Fruit fly (Drosophila melanogaster) whole organism, wandering third instar larva: ENCODE measurements around the gene CG5149.

Source experiments
- Hr78 ChIP-seq: fragments of >200 bp; optimal IDR thresholded peaks from 2 replicates; lab custom pipeline; 2017; ENCODE audit warnings: missing biosample characterization, missing genetic modification characterization
- Hr83 ChIP-seq: fragments of 200-300 bp; sonication (Bioruptor generic); optimal IDR thresholded peaks from 2 replicates; lab custom pipeline; 2016; ENCODE audit warnings: missing biosample characterization, mild to moderate bottlenecking, missing genetic modification characterization, moderate library complexity; ENCODE audit not compliant: poor library complexity, severe bottlenecking
- Jra ChIP-seq: sonication (Bioruptor generic); optimal IDR thresholded peaks from 2 replicates; lab custom pipeline; 2016; ENCODE audit warnings: missing biosample characterization, missing genetic modification characterization
- Sp1 ChIP-seq: fragments of 200-800 bp; sonication (Bioruptor generic); optimal IDR thresholded peaks from 3 replicates; lab custom pipeline; 2019; ENCODE audit warnings: missing biosample characterization, mild to moderate bottlenecking, missing genetic modification characterization, moderate library complexity
- Vsx2 ChIP-seq: fragments of 200-300, 225-300 bp; sonication (Bioruptor generic); optimal IDR thresholded peaks from 2 replicates; lab custom pipeline; 2018; ENCODE audit warnings: missing biosample characterization, missing genetic modification characterization; ENCODE audit not compliant: partially characterized antibody
- brk ChIP-seq: fragments of 200-800 bp; sonication (Bioruptor generic); optimal IDR thresholded peaks from 2 replicates; lab custom pipeline; 2016; ENCODE audit warnings: missing biosample characterization, mild to moderate bottlenecking, missing genetic modification characterization
- dsf ChIP-seq: sonication (Bioruptor generic); optimal IDR thresholded peaks from 2 replicates; lab custom pipeline; 2016; ENCODE audit warnings: missing biosample characterization, missing genetic modification characterization, borderline replicate concordance
- ey ChIP-seq: fragments of 200-800 bp; sonication (Bioruptor generic); optimal IDR thresholded peaks from 2 replicates; lab custom pipeline; 2016; ENCODE audit warnings: missing biosample characterization, missing genetic modification characterization
- fru ChIP-seq: fragments of 200-800 bp; sonication (Bioruptor generic); optimal IDR thresholded peaks from 3 replicates; lab custom pipeline; 2016; ENCODE audit warnings: missing biosample characterization, mild to moderate bottlenecking, missing genetic modification characterization
- psq ChIP-seq: fragments of 200-800 bp; sonication (Bioruptor generic); optimal IDR thresholded peaks from 3 replicates; lab custom pipeline; 2017; ENCODE audit warnings: missing biosample characterization, mild to moderate bottlenecking, missing genetic modification characterization, moderate library complexity
- sage ChIP-seq: fragments of 200-800 bp; sonication (Bioruptor generic); optimal IDR thresholded peaks from 2 replicates; lab custom pipeline; 2016; ENCODE audit warnings: missing biosample characterization, mild to moderate bottlenecking, missing genetic modification characterization
- sv ChIP-seq: fragments of 200-800 bp; sonication (Bioruptor generic); optimal IDR thresholded peaks from 3 replicates; lab custom pipeline; 2016; ENCODE audit warnings: missing biosample characterization, missing genetic modification characterization
- woc ChIP-seq: sonication (Bioruptor generic); optimal IDR thresholded peaks from 2 replicates; lab custom pipeline; 2016; ENCODE audit warnings: missing biosample characterization, mild to moderate bottlenecking, missing genetic modification characterization

DNA sequence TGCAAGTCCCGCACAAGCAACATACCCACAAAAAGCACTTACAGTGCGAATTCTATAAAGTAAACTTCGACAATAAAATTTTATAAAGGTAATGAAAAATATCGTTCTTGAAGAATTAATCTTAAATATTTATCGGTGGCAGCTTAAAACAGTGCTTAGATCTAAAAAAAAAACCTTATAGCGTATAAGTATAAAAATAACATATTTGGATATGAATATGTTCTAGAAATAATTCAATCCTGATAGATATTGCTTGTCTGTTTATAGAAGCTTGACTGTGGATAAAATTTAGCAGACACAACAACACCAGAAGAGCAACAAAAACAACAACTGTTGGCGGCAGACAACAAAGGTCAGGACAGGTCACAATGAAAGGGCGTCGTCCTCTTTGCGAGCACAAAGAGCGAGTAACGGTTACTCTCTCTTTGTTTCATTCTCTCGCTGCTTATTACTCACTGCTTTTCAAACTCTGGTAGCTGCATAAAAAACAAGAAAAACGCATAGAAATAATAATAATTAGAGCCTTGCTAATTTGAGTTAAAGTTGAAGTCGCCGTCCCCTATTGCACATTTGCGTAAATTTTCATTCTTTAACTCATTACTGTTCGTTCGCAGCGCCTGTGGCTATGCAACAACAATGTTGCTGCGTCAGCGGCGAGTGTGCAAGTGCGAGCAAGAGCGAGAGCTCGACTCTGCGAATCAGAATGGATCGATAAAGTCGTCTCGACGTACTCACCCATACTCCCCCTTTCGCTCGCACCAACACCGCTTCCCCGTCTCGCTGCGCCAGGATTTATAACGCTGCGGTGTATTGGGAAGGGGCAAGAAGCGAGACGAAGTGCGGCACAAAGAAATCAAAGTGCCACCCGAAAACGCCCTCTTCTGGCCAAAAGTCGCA, 31.6 kb upstream of the CG5149 start:
- TF ChIP-seq sage (GFP tag; lab: Kevin White, UChicago) (no peak), fru (GFP tag; lab: Kevin White, UChicago) (peak; percentile 67), Sp1 (GFP tag; lab: Kevin White, UChicago) (peak; percentile 93), ey (GFP tag; lab: Kevin White, UChicago) (peak; percentile 61), dsf (GFP tag; lab: Kevin White, UChicago) (peak; percentile 65), woc (GFP tag; lab: Kevin White, UChicago) (peak; percentile 3), sv (GFP tag; lab: Kevin White, UChicago) (no peak), brk (GFP tag; lab: Kevin White, UChicago) (no peak), Vsx2 (GFP tag; lab: Kevin White, UChicago) (no peak), Hr78 (GFP tag; lab: Kevin White, UChicago) (no peak), psq (GFP tag; lab: Kevin White, UChicago) (peak; percentile 54), Hr83 (GFP tag; lab: Kevin White, UChicago) (peak; percentile 74), Jra (GFP tag; lab: Kevin White, UChicago) (peak; percentile 50)
